Fruit fly (Drosophila melanogaster) whole organism, embryonic: ENCODE results near the gene Muc68D.

Experiments used
- Bdp1 ChIP-seq: fragments of 200-800 bp; sonication (Bioruptor generic); optimal IDR thresholded peaks from 3 replicates; lab custom pipeline; 2016; ENCODE audit warnings: missing biosample characterization, missing genetic modification characterization
- CG10366 ChIP-seq: fragments of 200-800 bp; sonication (Bioruptor generic); IDR thresholded peaks from 2 replicates; pipeline ENCODE4 v1.3.6; 2022; ENCODE audit warnings: missing biosample characterization, missing genetic modification characterization
- CG10431 ChIP-seq: fragments of 200-800 bp; sonication (Bioruptor generic); optimal IDR thresholded peaks from 3 replicates; lab custom pipeline; 2018; ENCODE audit warnings: missing biosample characterization, mild to moderate bottlenecking, missing genetic modification characterization
- CG11085 ChIP-seq: fragments of 200-800 bp; sonication (Bioruptor generic); IDR thresholded peaks from 2 replicates; pipeline ENCODE4 v1.3.6; 2022; ENCODE audit warnings: missing biosample characterization, missing genetic modification characterization
- CG11696 ChIP-seq: fragments of 200-800 bp; sonication (Bioruptor generic); IDR thresholded peaks from 2 replicates; pipeline ENCODE4 v1.3.6; 2022; ENCODE audit warnings: missing biosample characterization, missing genetic modification characterization
- CG11723 ChIP-seq: fragments of 200-800 bp; sonication (Bioruptor generic); optimal IDR thresholded peaks from 2 replicates; lab custom pipeline; 2017; ENCODE audit warnings: missing biosample characterization, mild to moderate bottlenecking, missing genetic modification characterization
- CG13287 ChIP-seq: fragments of 200-800 bp; sonication (Bioruptor generic); IDR thresholded peaks from 2 replicates; pipeline ENCODE4 v1.3.6; 2022; ENCODE audit warnings: missing biosample characterization, missing genetic modification characterization; ENCODE audit not compliant: partially characterized antibody
- CG13624 ChIP-seq: fragments of 200-800 bp; sonication (Bioruptor generic); optimal IDR thresholded peaks from 2 replicates; lab custom pipeline; 2016; ENCODE audit warnings: missing biosample characterization, missing genetic modification characterization
- CG15479 ChIP-seq: fragments of 200-800 bp; sonication (Bioruptor generic); optimal IDR thresholded peaks from 3 replicates; lab custom pipeline; 2019; ENCODE audit warnings: missing biosample characterization, mild to moderate bottlenecking, missing genetic modification characterization, moderate library complexity
- CG1603 ChIP-seq: fragments of 200-800 bp; sonication (Bioruptor generic); optimal IDR thresholded peaks from 2 replicates; lab custom pipeline; 2019; ENCODE audit warnings: missing biosample characterization, mild to moderate bottlenecking, missing genetic modification characterization, moderate library complexity
- CG17385 ChIP-seq: fragments of 200-800 bp; sonication (Bioruptor generic); optimal IDR thresholded peaks from 3 replicates; lab custom pipeline; 2018; ENCODE audit warnings: missing biosample characterization, mild to moderate bottlenecking, missing genetic modification characterization
- CG18619 ChIP-seq: fragments of 200-800 bp; sonication (Bioruptor generic); optimal IDR thresholded peaks from 3 replicates; lab custom pipeline; 2017; ENCODE audit warnings: missing biosample characterization, mild to moderate bottlenecking, missing genetic modification characterization
- CG2202 ChIP-seq: fragments of 200-800 bp; sonication (Bioruptor generic); optimal IDR thresholded peaks from 2 replicates; lab custom pipeline; 2018; ENCODE audit warnings: missing biosample characterization, mild to moderate bottlenecking, missing genetic modification characterization
- CG32767 ChIP-seq: fragments of 200-800 bp; sonication (Bioruptor generic); IDR thresholded peaks from 2 replicates; pipeline ENCODE4 v1.3.6; 2022; ENCODE audit warnings: missing biosample characterization, missing genetic modification characterization
- CG33557 ChIP-seq: fragments of 200-800 bp; sonication (Bioruptor generic); optimal IDR thresholded peaks from 2 replicates; lab custom pipeline; 2019; ENCODE audit warnings: missing biosample characterization, mild to moderate bottlenecking, missing genetic modification characterization, moderate library complexity
- CG3726 ChIP-seq: fragments of 200-800 bp; sonication (Bioruptor generic); IDR thresholded peaks from 3 replicates; pipeline ENCODE4, ENCODE4 v1.3.6; 2022; ENCODE audit warnings: missing biosample characterization, missing genetic modification characterization
- CG4424 ChIP-seq: fragments of 200-800 bp; sonication (Bioruptor generic); optimal IDR thresholded peaks from 3 replicates; lab custom pipeline; 2016; ENCODE audit warnings: missing biosample characterization, missing genetic modification characterization
- CG4730 ChIP-seq: fragments of 200-800 bp; sonication (Bioruptor generic); IDR thresholded peaks from 2 replicates; pipeline ENCODE4 v1.3.6; 2022; ENCODE audit warnings: missing biosample characterization, missing genetic modification characterization
- CG6813 ChIP-seq: fragments of 200-800 bp; sonication (Bioruptor generic); optimal IDR thresholded peaks from 2 replicates; lab custom pipeline; 2017; ENCODE audit warnings: missing biosample characterization, missing genetic modification characterization, mild to moderate bottlenecking, moderate library complexity, missing genetic modification reagents
- CG7357 ChIP-seq: fragments of 200-800 bp; sonication (Bioruptor generic); IDR thresholded peaks from 3 replicates; pipeline ENCODE4 v1.3.6; 2022; ENCODE audit warnings: missing biosample characterization, missing genetic modification characterization
- CG7963 ChIP-seq: fragments of 200-800 bp; sonication (Bioruptor generic); IDR thresholded peaks from 3 replicates; pipeline ENCODE4 v1.3.6; 2022; ENCODE audit warnings: missing biosample characterization, missing genetic modification characterization; ENCODE audit not compliant: partially characterized antibody
- CG8478 ChIP-seq: fragments of >200 bp; optimal IDR thresholded peaks from 2 replicates; lab custom pipeline; 2018
- E2f1 ChIP-seq: fragments of 200-800 bp; sonication (Bioruptor generic); IDR thresholded peaks from 2 replicates; pipeline ENCODE4 v1.3.6; 2022; ENCODE audit warnings: missing biosample characterization, missing genetic modification characterization
- Gsc ChIP-seq: fragments of 200-800 bp; sonication (Bioruptor generic); IDR thresholded peaks from 2 replicates; pipeline ENCODE4 v1.3.6; 2022; ENCODE audit warnings: missing biosample characterization, missing genetic modification characterization
- Gug ChIP-seq: fragments of 200-800 bp; sonication (Bioruptor generic); IDR thresholded peaks from 4 replicates; pipeline ENCODE4 v1.3.6; 2022; ENCODE audit warnings: missing biosample characterization, missing genetic modification characterization
- Lpt ChIP-seq: fragments of >200 bp; optimal IDR thresholded peaks from 2 replicates; lab custom pipeline; 2018; ENCODE audit warnings: missing biosample characterization, missing genetic modification characterization
- Nf-YC ChIP-seq: fragments of 200-800 bp; optimal IDR thresholded peaks from 3 replicates; lab custom pipeline; 2019; ENCODE audit warnings: missing biosample characterization, mild to moderate bottlenecking, missing genetic modification characterization, moderate library complexity
- Pdp1 ChIP-seq, 2 experiments: fragments of 200-800 bp; sonication (Bioruptor generic); optimal IDR thresholded peaks; 3 replicates each; lab custom pipeline; 2016; ENCODE audit warnings: missing biosample characterization in 2 of 2, missing genetic modification characterization in 2 of 2, mild to moderate bottlenecking in 1 of 2, moderate library complexity in 1 of 2
- Ravus ChIP-seq: fragments of 200-800 bp; sonication (Bioruptor generic); IDR thresholded peaks from 2 replicates; pipeline ENCODE4 v1.3.6; 2022; ENCODE audit warnings: missing biosample characterization, missing genetic modification characterization
- Trl ChIP-seq, 3 experiments: fragments of >200 bp in 2 of 3; fragments of 200-800 bp in 1 of 3; sonication (Bioruptor generic) in 1 of 3; optimal IDR thresholded peaks; 2 replicates in 1 of 3; 3 replicates in 2 of 3; lab custom pipeline; 2016 to 2017; ENCODE audit warnings: missing biosample characterization in 1 of 3, missing genetic modification characterization in 1 of 3
- amos ChIP-seq: fragments of 200-800 bp; sonication (Bioruptor generic); IDR thresholded peaks from 2 replicates; pipeline ENCODE4 v1.3.6; 2022; ENCODE audit warnings: missing biosample characterization, missing genetic modification characterization; ENCODE audit not compliant: partially characterized antibody
- aop ChIP-seq: fragments of 200-800 bp; sonication (Bioruptor generic); IDR thresholded peaks from 2 replicates; pipeline ENCODE4 v1.3.6; 2022; ENCODE audit warnings: missing biosample characterization, missing genetic modification characterization
- bab2 ChIP-seq: fragments of 200-800 bp; sonication (Bioruptor generic); optimal IDR thresholded peaks from 2 replicates; lab custom pipeline; 2016; ENCODE audit warnings: missing biosample characterization, missing genetic modification characterization
- bigmax ChIP-seq: fragments of 200-800 bp; sonication (Bioruptor generic); optimal IDR thresholded peaks from 2 replicates; lab custom pipeline; 2018; ENCODE audit warnings: missing biosample characterization, mild to moderate bottlenecking, missing genetic modification characterization
- bsh ChIP-seq, 2 experiments: fragments of 200-800 bp; sonication (Bioruptor generic); optimal IDR thresholded peaks; 2 replicates each; lab custom pipeline; 2017 to 2018; ENCODE audit warnings: mild to moderate bottlenecking in 2 of 2, missing biosample characterization in 2 of 2, missing genetic modification characterization in 2 of 2, moderate library complexity in 1 of 2
- ems ChIP-seq: fragments of 200-800 bp; sonication (Bioruptor generic); optimal IDR thresholded peaks from 3 replicates; lab custom pipeline; 2016; ENCODE audit warnings: missing biosample characterization, missing genetic modification characterization
- eve ChIP-seq, 2 experiments: fragments of >200 bp; optimal IDR thresholded peaks; 2 replicates each; lab custom pipeline; 2017; ENCODE audit warnings: missing biosample characterization in 2 of 2, missing genetic modification characterization in 2 of 2
- gro ChIP-seq: fragments of 200-800 bp; sonication (Bioruptor generic); optimal IDR thresholded peaks from 2 replicates; lab custom pipeline; 2016; ENCODE audit warnings: missing biosample characterization, missing genetic modification characterization
- ham ChIP-seq: fragments of 200-800 bp; sonication (Bioruptor generic); IDR thresholded peaks from 2 replicates; pipeline ENCODE4 v1.3.6; 2022; ENCODE audit warnings: missing biosample characterization, missing genetic modification characterization
- hkb ChIP-seq, 2 experiments: fragments of 200-800 bp in 1 of 2; fragments of >200 bp in 1 of 2; sonication (Bioruptor generic) in 1 of 2; IDR thresholded peaks in 1 of 2; optimal IDR thresholded peaks in 1 of 2; 2 replicates each; pipeline versions ENCODE4 v1.3.6 to Lab custom; 2017 to 2022; ENCODE audit warnings: missing biosample characterization in 1 of 2, missing genetic modification characterization in 1 of 2
- insv ChIP-seq, 2 experiments: fragments of 200-800 bp; sonication (Bioruptor generic); optimal IDR thresholded peaks; 3 replicates each; lab custom pipeline; 2016 to 2018; ENCODE audit warnings: missing biosample characterization in 2 of 2, missing genetic modification characterization in 2 of 2
- knrl ChIP-seq: fragments of 200-800 bp; sonication (Bioruptor generic); IDR thresholded peaks from 3 replicates; pipeline ENCODE4 v1.3.6; 2022; ENCODE audit warnings: missing biosample characterization, missing genetic modification characterization; ENCODE audit not compliant: partially characterized antibody
- lbe ChIP-seq: fragments of 200-800 bp; sonication (Bioruptor generic); optimal IDR thresholded peaks from 2 replicates; lab custom pipeline; 2016; ENCODE audit warnings: missing biosample characterization, mild to moderate bottlenecking, missing genetic modification characterization
- mirr ChIP-seq: fragments of 200-800 bp; sonication (Bioruptor generic); optimal IDR thresholded peaks from 3 replicates; lab custom pipeline; 2018; ENCODE audit warnings: missing biosample characterization, mild to moderate bottlenecking, missing genetic modification characterization
- p53 ChIP-seq: fragments of 200-800 bp; sonication (Bioruptor generic); optimal IDR thresholded peaks from 2 replicates; lab custom pipeline; 2016; ENCODE audit warnings: missing biosample characterization, missing genetic modification characterization
- phol ChIP-seq: fragments of 200-800 bp; sonication (Bioruptor generic); optimal IDR thresholded peaks from 3 replicates; lab custom pipeline; 2018; ENCODE audit warnings: missing biosample characterization, mild to moderate bottlenecking, missing genetic modification characterization, moderate library complexity
- pum ChIP-seq: fragments of 200-800 bp; sonication (Bioruptor generic); optimal IDR thresholded peaks from 2 replicates; lab custom pipeline; 2016; ENCODE audit warnings: missing biosample characterization, missing genetic modification characterization
- tio ChIP-seq: fragments of 200-800 bp; sonication (Bioruptor generic); optimal IDR thresholded peaks from 2 replicates; lab custom pipeline; 2017; ENCODE audit warnings: missing biosample characterization, missing genetic modification characterization, inconsistent platforms

Muc68D gene

dm6 chr3L:11819639-11820456 lies 47.9 kb upstream of the Muc68D start (continued):
- TF ChIP-seq CG7357 (GFP tag; lab: Robert Waterston, UW) (no peak), CG10431 (GFP tag; lab: Kevin White, UChicago) (no peak), CG32767 (0 out of 2 replicates have a peak, but pooled peaks have one; percentile 32), mirr (peak; percentile 54), Nf-YC (tag; lab: Kevin White, UChicago) (no peak), CG18619 (GFP tag; lab: Kevin White, UChicago) (peak; percentile 19), CG4730 (GFP tag; lab: Robert Waterston, UW) (no peak), Gug (GFP tag; lab: Robert Waterston, UW) (peak; percentile 29; the same call in 1 of the 4 replicates), CG2202 (tag; lab: Kevin White, UChicago) (no peak), Ravus (GFP tag; lab: Robert Waterston, UW) (no peak), CG13287 (GFP tag; lab: Robert Waterston, UW) (no peak), CG3726 (peak; percentile 8; the same call in 1 of the 3 replicates), eve (GFP tag; optimal IDR thresholded peaks at IDR 0.05; lab: Kevin White, UChicago) (no peak), ham (GFP tag; lab: Robert Waterston, UW) (no peak), phol (tag; lab: Kevin White, UChicago) (peak; percentile 19), CG11085 (GFP tag; lab: Robert Waterston, UW) (no peak), bab2 (no peak), E2f1 (GFP tag; lab: Robert Waterston, UW) (peak; percentile 30; the same call in 1 of the 2 replicates), bigmax (GFP tag; lab: Kevin White, UChicago) (no peak), CG4424 (GFP tag; lab: Kevin White, UChicago) (no peak), bsh (GFP tag; optimal IDR thresholded peaks at IDR 0.05; lab: Kevin White, UChicago) (peak; percentile 34 to 42), CG10366 (no peak), CG7963 (GFP tag; lab: Robert Waterston, UW) (no peak), lbe (peak; percentile 52), CG11696 (0 out of 2 replicates have a peak, but pooled peaks have one; percentile 11), tio (GFP tag; lab: Kevin White, UChicago) (no peak), Gsc (GFP tag; lab: Robert Waterston, UW) (no peak), aop (no peak), ems (peak; percentile 33), insv (GFP tag; optimal IDR thresholded peaks at IDR 0.05; lab: Kevin White, UChicago) (no peak), knrl (GFP tag; lab: Robert Waterston, UW) (no peak), p53 (GFP tag; lab: Kevin White, UChicago) (no peak), CG17385 (GFP tag; lab: Kevin White, UChicago) (peak; percentile 29), Pdp1 (GFP tag; optimal IDR thresholded peaks at IDR 0.05; lab: Kevin White, UChicago) (peak; percentile 13 to 45), CG15479 (GFP tag; lab: Kevin White, UChicago) (no peak), Lpt (no peak), CG6813 (GFP tag; lab: Kevin White, UChicago) (no peak), gro (no peak), CG1603 (no peak), Bdp1 (no peak), Trl (optimal IDR thresholded peaks at IDR 0.05; lab: Kevin White, UChicago) (peak; percentile 87 to 90), Trl (GFP tag; optimal IDR thresholded peaks at IDR 0.05; lab: Kevin White, UChicago) (peak; percentile 49), amos (no peak), CG13624 (peak; percentile 46), CG8478 (lab: Kevin White, UChicago) (no peak), hkb (optimal IDR thresholded peaks at IDR 0.05; lab: Kevin White, UChicago) (no peak), hkb (GFP tag; IDR thresholded peaks at IDR 0.05; lab: Robert Waterston, UW) (peak; percentile 44; the same call in 1 of the 2 replicates), CG33557 (no peak), CG11723 (no peak), pum (GFP tag; lab: Kevin White, UChicago) (no peak)
